Fruit fly (Drosophila melanogaster) whole organism, pupa: ENCODE measurements around the gene CG32263.

Experiments used
- CG15710 ChIP-seq: fragments of 200-800 bp; sonication (Bioruptor generic); optimal IDR thresholded peaks from 2 replicates; lab custom pipeline; 2018; ENCODE audit warnings: missing biosample characterization, mild to moderate bottlenecking, missing genetic modification characterization, moderate library complexity
- EcR ChIP-seq: fragments of 200-800 bp; sonication (Bioruptor generic); optimal IDR thresholded peaks from 3 replicates; lab custom pipeline; 2019; ENCODE audit warnings: missing biosample characterization, missing genetic modification characterization, mild to moderate bottlenecking, moderate library complexity, missing genetic modification reagents

DNA sequence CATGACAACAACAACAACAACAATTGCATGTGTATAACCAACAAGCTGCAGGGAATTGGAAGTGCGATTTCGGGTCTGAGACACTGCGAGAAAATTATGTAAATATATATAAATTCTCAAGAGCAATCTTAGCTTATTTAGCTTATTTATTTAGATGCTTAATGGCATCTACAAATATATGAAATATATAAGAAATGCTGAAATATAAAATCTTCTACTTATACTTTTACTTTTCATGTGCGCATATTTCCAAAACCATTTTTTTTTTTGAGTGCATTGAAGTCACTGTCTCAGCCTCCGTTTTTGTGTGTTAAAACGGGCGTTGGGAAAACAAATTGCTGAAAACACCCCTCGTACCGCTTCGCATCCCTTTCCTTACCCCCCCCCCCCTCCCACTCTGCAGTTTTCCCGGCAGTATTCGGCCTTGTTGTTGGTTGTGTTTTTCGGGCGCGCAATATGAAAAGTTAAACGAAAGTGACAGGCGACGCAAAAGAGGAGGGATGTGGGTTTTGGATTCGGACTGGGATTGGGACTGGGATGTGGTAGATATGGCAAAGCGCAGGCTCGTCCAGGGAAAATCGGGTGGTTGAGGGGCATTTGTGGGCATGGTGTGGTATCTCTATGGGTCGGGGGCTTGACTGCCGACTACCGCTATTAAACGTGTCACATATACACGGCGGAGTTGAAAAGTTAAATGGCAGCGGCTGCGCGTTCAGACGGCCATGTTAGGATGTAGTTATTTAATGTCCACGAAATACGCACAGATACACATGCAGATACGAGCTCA, 44.5 kb upstream of the CG32263 start:
- TF ChIP-seq CG15710 (no peak), EcR (GFP tag; lab: Kevin White, UChicago) (no peak)
